Fruit fly (Drosophila melanogaster) whole organism, embryonic: ENCODE results near the gene CG9682.

ENCODE experiments used
- Atf6 ChIP-seq: fragments of 200-800 bp; sonication (Bioruptor generic); IDR thresholded peaks from 2 replicates; pipeline ENCODE4 v1.3.6; 2022; ENCODE audit warnings: missing biosample characterization, missing genetic modification characterization
- Bgb ChIP-seq: fragments of 200-800 bp; sonication (Bioruptor generic); IDR thresholded peaks from 2 replicates; pipeline ENCODE4 v1.3.6; 2022; ENCODE audit warnings: missing biosample characterization, missing genetic modification characterization; ENCODE audit not compliant: partially characterized antibody
- Blimp-1 ChIP-seq: fragments of 200-800 bp; sonication (Bioruptor generic); optimal IDR thresholded peaks from 3 replicates; lab custom pipeline; 2018; ENCODE audit warnings: missing biosample characterization, missing genetic modification characterization, mild to moderate bottlenecking, moderate library complexity, missing genetic modification reagents
- CG10959 ChIP-seq: fragments of 200-800 bp; sonication (Bioruptor generic); IDR thresholded peaks from 2 replicates; pipeline ENCODE4 v1.3.6; 2022; ENCODE audit warnings: missing biosample characterization, missing genetic modification characterization
- CG11695 ChIP-seq: fragments of 200-800 bp; sonication (Bioruptor generic); IDR thresholded peaks from 3 replicates; pipeline ENCODE4 v1.3.6; 2022; ENCODE audit warnings: missing biosample characterization, missing genetic modification characterization
- CG13123 ChIP-seq: fragments of 200-800 bp; sonication (Bioruptor generic); optimal IDR thresholded peaks from 2 replicates; lab custom pipeline; 2016; ENCODE audit warnings: missing biosample characterization, missing genetic modification characterization
- CG13287 ChIP-seq: fragments of 200-800 bp; sonication (Bioruptor generic); IDR thresholded peaks from 2 replicates; pipeline ENCODE4 v1.3.6; 2022; ENCODE audit warnings: missing biosample characterization, missing genetic modification characterization; ENCODE audit not compliant: partially characterized antibody
- CG1602 ChIP-seq: fragments of 200-800 bp; sonication (Bioruptor generic); optimal IDR thresholded peaks from 3 replicates; lab custom pipeline; 2016; ENCODE audit warnings: missing biosample characterization, missing genetic modification characterization
- CG17912 ChIP-seq: fragments of 200-800 bp; sonication (Bioruptor generic); optimal IDR thresholded peaks from 2 replicates; lab custom pipeline; 2018; ENCODE audit warnings: missing biosample characterization, mild to moderate bottlenecking, missing genetic modification characterization
- CG34224 ChIP-seq: fragments of 200-800 bp; sonication (Bioruptor generic); IDR thresholded peaks from 3 replicates; pipeline ENCODE4 v1.3.6; 2022; ENCODE audit warnings: missing biosample characterization, missing genetic modification characterization; ENCODE audit not compliant: partially characterized antibody
- CG4360 ChIP-seq: fragments of 200-800 bp; sonication (Bioruptor generic); IDR thresholded peaks from 2 replicates; pipeline ENCODE4 v1.3.6; 2022; ENCODE audit warnings: missing biosample characterization, missing genetic modification characterization
- CG5180 ChIP-seq: fragments of 200-800 bp; sonication (Bioruptor generic); optimal IDR thresholded peaks from 3 replicates; lab custom pipeline; 2017; ENCODE audit warnings: missing biosample characterization, missing genetic modification characterization, mild to moderate bottlenecking, moderate library complexity, missing genetic modification reagents
- CG5953 ChIP-seq: fragments of 200-800 bp; sonication (Bioruptor generic); IDR thresholded peaks from 2 replicates; pipeline ENCODE4 v1.3.6; 2022; ENCODE audit warnings: missing biosample characterization, missing genetic modification characterization
- CG7987 ChIP-seq: fragments of 200-800 bp; sonication (Bioruptor generic); optimal IDR thresholded peaks from 2 replicates; lab custom pipeline; 2018; ENCODE audit warnings: missing biosample characterization, mild to moderate bottlenecking, missing genetic modification characterization, moderate library complexity
- CG8290 ChIP-seq, 3 experiments: fragments of 200-800 bp; sonication (Bioruptor generic); optimal IDR thresholded peaks; 2 replicates each; lab custom pipeline; 2016 to 2019; ENCODE audit warnings: missing biosample characterization in 3 of 3, missing genetic modification characterization in 3 of 3, mild to moderate bottlenecking in 2 of 3, moderate library complexity in 1 of 3
- CG8924 ChIP-seq: fragments of 200-800 bp; optimal IDR thresholded peaks from 3 replicates; lab custom pipeline; 2019; ENCODE audit warnings: missing biosample characterization, mild to moderate bottlenecking, missing genetic modification characterization, moderate library complexity
- CTCF ChIP-seq: fragments of 200-800 bp; sonication (Bioruptor generic); optimal IDR thresholded peaks from 2 replicates; lab custom pipeline; 2017; ENCODE audit warnings: missing biosample characterization, mild to moderate bottlenecking, missing genetic modification characterization, moderate library complexity
- D ChIP-seq, 2 experiments: fragments of 200-800 bp in 1 of 2; fragments of >200 bp in 1 of 2; sonication (Bioruptor generic) in 1 of 2; optimal IDR thresholded peaks; 2 replicates in 1 of 2; 3 replicates in 1 of 2; lab custom pipeline; 2017; ENCODE audit warnings: mild to moderate bottlenecking in 1 of 2, missing biosample characterization in 1 of 2, missing genetic modification characterization in 1 of 2, missing genetic modification reagents in 1 of 2
- Deaf1 ChIP-seq: fragments of 200-800 bp; optimal IDR thresholded peaks from 3 replicates; lab custom pipeline; 2019; ENCODE audit warnings: missing biosample characterization, mild to moderate bottlenecking, missing genetic modification characterization, moderate library complexity
- E2f1 ChIP-seq: fragments of 200-800 bp; sonication (Bioruptor generic); IDR thresholded peaks from 2 replicates; pipeline ENCODE4 v1.3.6; 2022; ENCODE audit warnings: missing biosample characterization, missing genetic modification characterization
- GATAe ChIP-seq: fragments of 200-800 bp; sonication (Bioruptor generic); conservative IDR thresholded peaks from 2 replicates; pipeline ENCODE4 v1.3.6; 2022; ENCODE audit warnings: missing biosample characterization, missing genetic modification characterization
- Jarid2 ChIP-seq: fragments of 200-800 bp; sonication (Bioruptor generic); optimal IDR thresholded peaks from 3 replicates; lab custom pipeline; 2017; ENCODE audit warnings: mild to moderate bottlenecking, missing biosample characterization, missing genetic modification reagents, missing genetic modification characterization
- Mad ChIP-seq: fragments of 200-800 bp; sonication (Bioruptor generic); optimal IDR thresholded peaks from 2 replicates; lab custom pipeline; 2016; ENCODE audit warnings: missing biosample characterization, missing genetic modification characterization
- Med ChIP-seq: fragments of 200-800 bp; sonication (Bioruptor generic); peaks from one replicate; lab custom pipeline; 2016; ENCODE audit warnings: missing biosample characterization, missing genetic modification characterization, mild to moderate bottlenecking, inconsistent platforms, moderate library complexity
- Meics ChIP-seq: fragments of 200-800 bp; sonication (Bioruptor generic); optimal IDR thresholded peaks from 2 replicates; lab custom pipeline; 2017; ENCODE audit warnings: missing biosample characterization, mild to moderate bottlenecking, missing genetic modification characterization
- Nf-YB ChIP-seq: fragments of 200-800 bp; sonication (Bioruptor generic); optimal IDR thresholded peaks from 3 replicates; lab custom pipeline; 2019; ENCODE audit warnings: missing biosample characterization, mild to moderate bottlenecking, missing genetic modification characterization, moderate library complexity
- Nf-YC ChIP-seq: fragments of 200-800 bp; optimal IDR thresholded peaks from 3 replicates; lab custom pipeline; 2019; ENCODE audit warnings: missing biosample characterization, mild to moderate bottlenecking, missing genetic modification characterization, moderate library complexity
- Opbp ChIP-seq: fragments of 200-800 bp; sonication (Bioruptor generic); IDR thresholded peaks from 3 replicates; pipeline ENCODE4 v1.3.6; 2022; ENCODE audit warnings: missing biosample characterization, missing genetic modification characterization; ENCODE audit not compliant: partially characterized antibody
- Rfx ChIP-seq: fragments of 200-800 bp; sonication (Bioruptor generic); IDR thresholded peaks from 2 replicates; pipeline ENCODE4 v1.3.6; 2022; ENCODE audit warnings: missing biosample characterization, missing genetic modification characterization
- Scr ChIP-seq: fragments of 200-800 bp; sonication (Bioruptor generic); IDR thresholded peaks from 2 replicates; pipeline ENCODE4 v1.3.6; 2022; ENCODE audit warnings: missing biosample characterization, missing genetic modification characterization; ENCODE audit not compliant: partially characterized antibody
- Side ChIP-seq: fragments of 200-800 bp; sonication (Bioruptor generic); optimal IDR thresholded peaks from 2 replicates; lab custom pipeline; 2016; ENCODE audit warnings: missing biosample characterization, missing genetic modification characterization
- bbx ChIP-seq: fragments of 200-800 bp; sonication (Bioruptor generic); IDR thresholded peaks from 2 replicates; pipeline ENCODE4 v1.3.6; 2022; ENCODE audit warnings: missing biosample characterization, missing genetic modification characterization; ENCODE audit not compliant: partially characterized antibody
- cg ChIP-seq: fragments of 200-800 bp; sonication (Bioruptor generic); optimal IDR thresholded peaks from 3 replicates; lab custom pipeline; 2019; ENCODE audit warnings: missing biosample characterization, mild to moderate bottlenecking, missing genetic modification characterization, moderate library complexity
- chinmo ChIP-seq: fragments of 200-800 bp; sonication (Bioruptor generic); IDR thresholded peaks from 4 replicates; pipeline ENCODE4 v1.3.6; 2022; ENCODE audit warnings: missing biosample characterization, missing genetic modification characterization; ENCODE audit not compliant: partially characterized antibody
- chm ChIP-seq: fragments of 200-800 bp; sonication (Bioruptor generic); IDR thresholded peaks from 2 replicates; pipeline ENCODE4 v1.3.6; 2022; ENCODE audit warnings: missing biosample characterization, missing genetic modification characterization
- ci ChIP-seq: fragments of 200-800 bp; sonication (Bioruptor generic); IDR thresholded peaks from 3 replicates; pipeline ENCODE4 v1.3.6; 2022; ENCODE audit warnings: missing biosample characterization, missing genetic modification characterization
- crol ChIP-seq: fragments of 200-800 bp; sonication (Bioruptor generic); IDR thresholded peaks from 2 replicates; pipeline ENCODE4 v1.3.6; 2022; ENCODE audit warnings: missing biosample characterization, missing genetic modification characterization
- danr ChIP-seq: fragments of 200-800 bp; sonication (Bioruptor generic); IDR thresholded peaks from 2 replicates; pipeline ENCODE4 v1.3.6; 2022; ENCODE audit warnings: missing biosample characterization, missing genetic modification characterization
- her ChIP-seq: fragments of 200-800 bp; sonication (Bioruptor generic); optimal IDR thresholded peaks from 2 replicates; lab custom pipeline; 2016; ENCODE audit warnings: missing biosample characterization, missing genetic modification characterization
- ind ChIP-seq: fragments of 200-800 bp; sonication (Bioruptor generic); optimal IDR thresholded peaks from 3 replicates; lab custom pipeline; 2016; ENCODE audit warnings: missing biosample characterization, missing genetic modification characterization
- lmd ChIP-seq: fragments of 200-800 bp; sonication (Bioruptor generic); IDR thresholded peaks from 2 replicates; pipeline ENCODE4 v1.3.6; 2022; ENCODE audit warnings: missing biosample characterization, missing genetic modification characterization
- mirr ChIP-seq: fragments of 200-800 bp; sonication (Bioruptor generic); optimal IDR thresholded peaks from 3 replicates; lab custom pipeline; 2018; ENCODE audit warnings: missing biosample characterization, mild to moderate bottlenecking, missing genetic modification characterization
- nom ChIP-seq: fragments of 200-800 bp; sonication (Bioruptor generic); optimal IDR thresholded peaks from 2 replicates; lab custom pipeline; 2017; ENCODE audit warnings: missing biosample characterization, missing genetic modification characterization, mild to moderate bottlenecking, moderate library complexity, missing genetic modification reagents
- pan ChIP-seq, 4 experiments: fragments of >200 bp in 3 of 4; fragments of 200-800 bp in 1 of 4; sonication (Bioruptor generic) in 1 of 4; optimal IDR thresholded peaks in 3 of 4; IDR thresholded peaks in 1 of 4; 2 replicates each; pipeline versions ENCODE4 v1.3.6 to Lab custom; 2017 to 2022; ENCODE audit warnings: missing biosample characterization in 2 of 4, missing genetic modification characterization in 2 of 4, mixed read lengths in 1 of 4
- sens ChIP-seq: fragments of 200-800 bp; sonication (Bioruptor generic); peaks from one replicate; lab custom pipeline; 2016; ENCODE audit warnings: missing biosample characterization, missing genetic modification characterization
- seq ChIP-seq: fragments of 200-800 bp; sonication (Bioruptor generic); IDR thresholded peaks from 2 replicates; pipeline ENCODE4 v1.3.6; 2022; ENCODE audit warnings: missing biosample characterization, missing genetic modification characterization
- sob ChIP-seq: fragments of 200-800 bp; sonication (Bioruptor generic); IDR thresholded peaks from 2 replicates; pipeline ENCODE4 v1.3.6; 2022; ENCODE audit warnings: missing biosample characterization, missing genetic modification characterization
- vfl ChIP-seq: fragments of 200-800 bp; sonication (Bioruptor generic); optimal IDR thresholded peaks from 2 replicates; lab custom pipeline; 2016; ENCODE audit warnings: missing biosample characterization, missing genetic modification characterization

CG9682 gene

dm6 chr3R:30277700-30278099 lies 27.0 kb downstream of the CG9682 start, which contains the start of gene heca:
heca (plus strand) TSS chr3R:30277932.
- TF ChIP-seq Bgb (GFP tag; lab: Robert Waterston, UW) (peak; percentile 44; the same call in 1 of the 2 replicates), seq (GFP tag; lab: Robert Waterston, UW) (peak; percentile 51; the same call in 1 of the 2 replicates), crol (GFP tag; lab: Robert Waterston, UW) (0 out of 2 replicates have a peak, but pooled peaks have one; percentile 22), cg (GFP tag; lab: Kevin White, UChicago) (peak; percentile 26), mirr (GFP tag; lab: Kevin White, UChicago) (no peak), CG1602 (GFP tag; lab: Kevin White, UChicago) (no peak), Jarid2 (GFP tag; lab: Kevin White, UChicago) (peak; percentile 99), Deaf1 (peak; percentile 50), chinmo (GFP tag; lab: Robert Waterston, UW) (peak; percentile 75; the same call in 1 of the 4 replicates), nom (GFP tag; lab: Kevin White, UChicago) (peak; percentile 23), Opbp (GFP tag; lab: Robert Waterston, UW) (peak; percentile 41; the same call in 1 of the 3 replicates), Side (GFP tag; lab: Kevin White, UChicago) (no peak), Blimp-1 (peak; percentile 80), CG7987 (GFP tag; lab: Kevin White, UChicago) (no peak), CG34224 (GFP tag; lab: Robert Waterston, UW) (no peak), CTCF (GFP tag; lab: Kevin White, UChicago) (peak; percentile 30), D (optimal IDR thresholded peaks at IDR 0.05; lab: Kevin White, UChicago) (no peak), D (GFP tag; optimal IDR thresholded peaks at IDR 0.05; lab: Kevin White, UChicago) (no peak), Med (GFP tag; lab: Kevin White, UChicago) (peak; percentile 71), CG11695 (0 out of 3 replicates have a peak, but pooled peaks have one; percentile 13), CG4360 (GFP tag; lab: Robert Waterston, UW) (peak; percentile 42; the same call in 1 of the 2 replicates), Nf-YB (GFP tag; lab: Kevin White, UChicago) (peak; percentile 94), CG13287 (peak; percentile 38; the same call in 1 of the 2 replicates), Mad (GFP tag; lab: Kevin White, UChicago) (no peak), CG10959 (no peak), CG17912 (GFP tag; lab: Kevin White, UChicago) (no peak), Meics (GFP tag; lab: Kevin White, UChicago) (no peak), sens (peak; percentile 71), lmd (GFP tag; lab: Robert Waterston, UW) (no peak), Scr (no peak), CG5180 (peak; percentile 98), chm (GFP tag; lab: Robert Waterston, UW) (peak; percentile 66; the same call in 1 of the 2 replicates), CG5953 (GFP tag; lab: Robert Waterston, UW) (no peak), Atf6 (GFP tag; lab: Robert Waterston, UW) (0 out of 2 replicates have a peak, but pooled peaks have one; percentile 17), pan (optimal IDR thresholded peaks at IDR 0.05; lab: Kevin White, UChicago) (no peak), pan (GFP tag; optimal IDR thresholded peaks at IDR 0.05 in 1 of 2, IDR thresholded peaks at IDR 0.05 in 1 of 2) (peak in 1 of 2 experiments; percentile 14), ind (GFP tag; lab: Kevin White, UChicago) (no peak), CG8290 (GFP tag; optimal IDR thresholded peaks at IDR 0.05; lab: Kevin White, UChicago) (no peak), CG8290 (tag; optimal IDR thresholded peaks at IDR 0.05; lab: Kevin White, UChicago) (peak in 1 of 2 experiments; percentile 25), bbx (GFP tag; lab: Robert Waterston, UW) (peak; percentile 43; the same call in 1 of the 2 replicates), ci (GFP tag; lab: Robert Waterston, UW) (peak; percentile 75), GATAe (GFP tag; lab: Robert Waterston, UW) (no peak), CG13123 (GFP tag; lab: Kevin White, UChicago) (no peak), Rfx (peak; percentile 29; the same call in 1 of the 2 replicates), her (GFP tag; lab: Kevin White, UChicago) (peak; percentile 22), sob (GFP tag; lab: Robert Waterston, UW) (0 out of 2 replicates have a peak, but pooled peaks have one; percentile 24), E2f1 (GFP tag; lab: Robert Waterston, UW) (0 out of 2 replicates have a peak, but pooled peaks have one; percentile 24), CG8924 (tag; lab: Kevin White, UChicago) (no peak), Nf-YC (tag; lab: Kevin White, UChicago) (peak; percentile 93), vfl (GFP tag; lab: Kevin White, UChicago) (no peak), danr (GFP tag; lab: Robert Waterston, UW) (no peak)
